Fruit fly (Drosophila melanogaster) S2 (cell line): ENCODE results near the gene Atg5.

Experiments
- CG8478 ChIP-seq: fragments of >200 bp; optimal IDR thresholded peaks from 2 replicates; lab custom pipeline; 2018
- CTCF ChIP-seq, 2 experiments: fragments of >200 bp; optimal IDR thresholded peaks; 2 replicates each; lab custom pipeline; 2018

dm6 chrX:7299399-7300355 lies 23.9 kb downstream of the Atg5 start:
- no peak for TF ChIP-seq CG8478 (lab: Kevin White, UChicago)
- no peak for TF ChIP-seq CTCF (optimal IDR thresholded peaks at IDR 0.05; lab: Kevin White, UChicago)
